Fruit fly (Drosophila melanogaster) whole organism, embryonic: ENCODE measurements around the gene Pi3K21B.

ENCODE experiments used
- Abd-B ChIP-seq: fragments of 200-800 bp; sonication (Bioruptor generic); optimal IDR thresholded peaks from 2 replicates; lab custom pipeline; 2018; ENCODE audit warnings: missing biosample characterization, mild to moderate bottlenecking, missing genetic modification characterization, moderate library complexity
- Bdp1 ChIP-seq: fragments of 200-800 bp; sonication (Bioruptor generic); optimal IDR thresholded peaks from 3 replicates; lab custom pipeline; 2016; ENCODE audit warnings: missing biosample characterization, missing genetic modification characterization
- CG1024 ChIP-seq: fragments of 200-800 bp; sonication (Bioruptor generic); IDR thresholded peaks from 2 replicates; pipeline ENCODE4 v1.3.6; 2022; ENCODE audit warnings: missing biosample characterization, missing genetic modification characterization
- CG10959 ChIP-seq: fragments of 200-800 bp; sonication (Bioruptor generic); IDR thresholded peaks from 2 replicates; pipeline ENCODE4 v1.3.6; 2022; ENCODE audit warnings: missing biosample characterization, missing genetic modification characterization
- CG13424 ChIP-seq: fragments of 200-800 bp; sonication (Bioruptor generic); optimal IDR thresholded peaks from 2 replicates; lab custom pipeline; 2019; ENCODE audit warnings: missing biosample characterization, mild to moderate bottlenecking, missing genetic modification characterization, moderate library complexity
- CG13894 ChIP-seq: fragments of 200-800 bp; sonication (Bioruptor generic); optimal IDR thresholded peaks from 3 replicates; lab custom pipeline; 2018; ENCODE audit warnings: missing biosample characterization, mild to moderate bottlenecking, missing genetic modification characterization, moderate library complexity
- CG14710 ChIP-seq: fragments of 200-800 bp; sonication (Bioruptor generic); optimal IDR thresholded peaks from 3 replicates; lab custom pipeline; 2019; ENCODE audit warnings: missing biosample characterization, mild to moderate bottlenecking, missing genetic modification characterization, moderate library complexity
- CG15601 ChIP-seq: fragments of 200-800 bp; sonication (Bioruptor generic); optimal IDR thresholded peaks from 3 replicates; lab custom pipeline; 2019; ENCODE audit warnings: missing biosample characterization, mild to moderate bottlenecking, missing genetic modification characterization, moderate library complexity
- CG17328 ChIP-seq: fragments of 200-800 bp; sonication (Bioruptor generic); IDR thresholded peaks from 2 replicates; pipeline ENCODE4 v1.3.6; 2022; ENCODE audit warnings: missing biosample characterization, missing genetic modification characterization
- CG18262 ChIP-seq: fragments of 200-800 bp; optimal IDR thresholded peaks from 3 replicates; lab custom pipeline; 2019; ENCODE audit warnings: missing biosample characterization, mild to moderate bottlenecking, missing genetic modification characterization, moderate library complexity
- CG18599 ChIP-seq: fragments of 200-800 bp; sonication (Bioruptor generic); optimal IDR thresholded peaks from 3 replicates; lab custom pipeline; 2017; ENCODE audit warnings: missing biosample characterization, missing genetic modification characterization, mild to moderate bottlenecking, moderate library complexity, missing genetic modification reagents
- CG2120 ChIP-seq: fragments of 200-800 bp; sonication (Bioruptor generic); optimal IDR thresholded peaks from 3 replicates; lab custom pipeline; 2016; ENCODE audit warnings: missing biosample characterization, missing genetic modification characterization
- CG30403 ChIP-seq: fragments of 200-800 bp; sonication (Bioruptor generic); optimal IDR thresholded peaks from 3 replicates; lab custom pipeline; 2016; ENCODE audit warnings: missing biosample characterization, missing genetic modification characterization
- CG30431 ChIP-seq: fragments of 200-800 bp; sonication (Bioruptor generic); optimal IDR thresholded peaks from 2 replicates; lab custom pipeline; 2017; ENCODE audit warnings: missing biosample characterization, missing genetic modification characterization
- CG31388 ChIP-seq: fragments of 200-800 bp; sonication (Bioruptor generic); optimal IDR thresholded peaks from 2 replicates; lab custom pipeline; 2016; ENCODE audit warnings: missing biosample characterization, missing genetic modification characterization
- CG34224 ChIP-seq: fragments of 200-800 bp; sonication (Bioruptor generic); IDR thresholded peaks from 3 replicates; pipeline ENCODE4 v1.3.6; 2022; ENCODE audit warnings: missing biosample characterization, missing genetic modification characterization; ENCODE audit not compliant: partially characterized antibody
- CG42726 ChIP-seq: fragments of 200-800 bp; sonication (Bioruptor generic); IDR thresholded peaks from 2 replicates; pipeline ENCODE4 v1.3.6; 2022; ENCODE audit warnings: missing biosample characterization, missing genetic modification characterization; ENCODE audit not compliant: partially characterized antibody
- CG4328 ChIP-seq: fragments of 200-800 bp; sonication (Bioruptor generic); optimal IDR thresholded peaks from 3 replicates; lab custom pipeline; 2017; ENCODE audit warnings: missing biosample characterization, missing genetic modification reagents, missing genetic modification characterization
- CG6791 ChIP-seq: fragments of 200-800 bp; sonication (Bioruptor generic); IDR thresholded peaks from 3 replicates; pipeline ENCODE4 v1.3.6; 2022; ENCODE audit warnings: missing biosample characterization, missing genetic modification characterization; ENCODE audit not compliant: partially characterized antibody
- CG7839 ChIP-seq: fragments of 200-800 bp; sonication (Bioruptor generic); optimal IDR thresholded peaks from 3 replicates; lab custom pipeline; 2018; ENCODE audit warnings: missing biosample characterization, mild to moderate bottlenecking, missing genetic modification characterization, moderate library complexity
- CG8359 ChIP-seq: fragments of 200-800 bp; sonication (Bioruptor generic); optimal IDR thresholded peaks from 2 replicates; lab custom pipeline; 2017; ENCODE audit warnings: missing biosample characterization, mild to moderate bottlenecking, missing genetic modification characterization, borderline replicate concordance
- Elba2 ChIP-seq: fragments of 200-800 bp; sonication (Bioruptor generic); optimal IDR thresholded peaks from 3 replicates; lab custom pipeline; 2016; ENCODE audit warnings: missing biosample characterization, missing genetic modification characterization
- Fer1 ChIP-seq: fragments of 200-800 bp; sonication (Bioruptor generic); optimal IDR thresholded peaks from 2 replicates; lab custom pipeline; 2017; ENCODE audit warnings: missing biosample characterization, mild to moderate bottlenecking, missing genetic modification characterization
- Hey ChIP-seq: fragments of 200-800 bp; sonication (Bioruptor generic); optimal IDR thresholded peaks from 3 replicates; lab custom pipeline; 2018; ENCODE audit warnings: missing biosample characterization, mild to moderate bottlenecking, missing genetic modification characterization
- HmgD ChIP-seq: fragments of 200-800 bp; sonication (Bioruptor generic); optimal IDR thresholded peaks from 3 replicates; lab custom pipeline; 2016; ENCODE audit warnings: missing biosample characterization, missing genetic modification characterization
- Hr39 ChIP-seq: fragments of >200 bp; optimal IDR thresholded peaks from 2 replicates; lab custom pipeline; 2017
- Jarid2 ChIP-seq: fragments of 200-800 bp; sonication (Bioruptor generic); optimal IDR thresholded peaks from 3 replicates; lab custom pipeline; 2017; ENCODE audit warnings: mild to moderate bottlenecking, missing biosample characterization, missing genetic modification reagents, missing genetic modification characterization
- Max ChIP-seq: fragments of 200-800 bp; sonication (Bioruptor generic); optimal IDR thresholded peaks from 2 replicates; lab custom pipeline; 2016; ENCODE audit warnings: missing biosample characterization, mild to moderate bottlenecking, missing genetic modification characterization
- Mes4 ChIP-seq: fragments of 200-800 bp; sonication (Bioruptor generic); optimal IDR thresholded peaks from 2 replicates; lab custom pipeline; 2016; ENCODE audit warnings: missing biosample characterization, missing genetic modification characterization
- Mrtf ChIP-seq: fragments of 200-800 bp; sonication (Bioruptor generic); IDR thresholded peaks from 3 replicates; pipeline ENCODE4 v1.3.6; 2022; ENCODE audit warnings: missing biosample characterization, missing genetic modification characterization
- Sox102F ChIP-seq: fragments of 200-800 bp; sonication (Bioruptor generic); optimal IDR thresholded peaks from 2 replicates; lab custom pipeline; 2018; ENCODE audit warnings: missing biosample characterization, mild to moderate bottlenecking, missing genetic modification characterization, moderate library complexity
- Vsx1 ChIP-seq: fragments of 200-800 bp; sonication (Bioruptor generic); optimal IDR thresholded peaks from 2 replicates; lab custom pipeline; 2017; ENCODE audit warnings: missing biosample characterization, mild to moderate bottlenecking, missing genetic modification characterization, missing genetic modification reagents
- caup ChIP-seq: fragments of 200-800 bp; sonication (Bioruptor generic); optimal IDR thresholded peaks from 3 replicates; lab custom pipeline; 2017; ENCODE audit warnings: missing biosample characterization, mild to moderate bottlenecking, missing genetic modification characterization, moderate library complexity; ENCODE audit not compliant: severe bottlenecking
- cg ChIP-seq: fragments of 200-800 bp; sonication (Bioruptor generic); optimal IDR thresholded peaks from 3 replicates; lab custom pipeline; 2019; ENCODE audit warnings: missing biosample characterization, mild to moderate bottlenecking, missing genetic modification characterization, moderate library complexity
- chinmo ChIP-seq: fragments of 200-800 bp; sonication (Bioruptor generic); IDR thresholded peaks from 4 replicates; pipeline ENCODE4 v1.3.6; 2022; ENCODE audit warnings: missing biosample characterization, missing genetic modification characterization; ENCODE audit not compliant: partially characterized antibody
- crp ChIP-seq, 2 experiments: fragments of 200-800 bp; sonication (Bioruptor generic); optimal IDR thresholded peaks; 2 replicates in 1 of 2; 3 replicates in 1 of 2; lab custom pipeline; 2017; ENCODE audit warnings: missing biosample characterization in 2 of 2, missing genetic modification characterization in 2 of 2, mild to moderate bottlenecking in 1 of 2, moderate library complexity in 1 of 2
- dmrt99B ChIP-seq: fragments of 200-800 bp; sonication (Bioruptor generic); optimal IDR thresholded peaks from 2 replicates; lab custom pipeline; 2018; ENCODE audit warnings: missing biosample characterization, mild to moderate bottlenecking, missing genetic modification characterization, moderate library complexity
- dpn ChIP-seq, 2 experiments: fragments of 200-800 bp; sonication (Bioruptor generic); optimal IDR thresholded peaks; 3 replicates each; lab custom pipeline; 2016; ENCODE audit warnings: missing biosample characterization in 2 of 2, missing genetic modification characterization in 2 of 2
- jing ChIP-seq: fragments of 200-800 bp; sonication (Bioruptor generic); optimal IDR thresholded peaks from 2 replicates; lab custom pipeline; 2018; ENCODE audit warnings: missing biosample characterization, mild to moderate bottlenecking, missing genetic modification characterization
- ken ChIP-seq: fragments of 200-800 bp; sonication (Bioruptor generic); IDR thresholded peaks from 3 replicates; pipeline ENCODE4 v1.3.6; 2022; ENCODE audit warnings: missing biosample characterization, missing genetic modification characterization
- knrl ChIP-seq: fragments of 200-800 bp; sonication (Bioruptor generic); IDR thresholded peaks from 3 replicates; pipeline ENCODE4 v1.3.6; 2022; ENCODE audit warnings: missing biosample characterization, missing genetic modification characterization; ENCODE audit not compliant: partially characterized antibody
- lilli ChIP-seq: fragments of 200-800 bp; sonication (Bioruptor generic); optimal IDR thresholded peaks from 3 replicates; lab custom pipeline; 2016; ENCODE audit warnings: missing biosample characterization, missing genetic modification characterization
- mam ChIP-seq: fragments of 200-800 bp; sonication (Bioruptor generic); optimal IDR thresholded peaks from 3 replicates; lab custom pipeline; 2016; ENCODE audit warnings: missing biosample characterization, missing genetic modification characterization
- org-1 ChIP-seq: fragments of 200-800 bp; sonication (Bioruptor generic); optimal IDR thresholded peaks from 2 replicates; lab custom pipeline; 2017; ENCODE audit warnings: missing biosample characterization, missing genetic modification characterization
- pfk ChIP-seq: fragments of 200-800 bp; sonication (Bioruptor generic); optimal IDR thresholded peaks from 2 replicates; lab custom pipeline; 2018; ENCODE audit warnings: missing biosample characterization, mild to moderate bottlenecking, missing genetic modification characterization, moderate library complexity
- sob ChIP-seq: fragments of 200-800 bp; sonication (Bioruptor generic); IDR thresholded peaks from 2 replicates; pipeline ENCODE4 v1.3.6; 2022; ENCODE audit warnings: missing biosample characterization, missing genetic modification characterization
- ttk ChIP-seq: fragments of 200-800 bp; sonication (Bioruptor generic); IDR thresholded peaks from 2 replicates; pipeline ENCODE4 v2.1.2; 2022; ENCODE audit warnings: missing biosample characterization, missing genetic modification characterization
- unc-4 ChIP-seq: fragments of 200-800 bp; sonication (Bioruptor generic); IDR thresholded peaks from 2 replicates; pipeline ENCODE4 v1.3.6; 2022; ENCODE audit warnings: missing biosample characterization, missing genetic modification characterization; ENCODE audit not compliant: partially characterized antibody
- zfh2 ChIP-seq: fragments of 200-800 bp; sonication (Bioruptor generic); optimal IDR thresholded peaks from 2 replicates; lab custom pipeline; 2016; ENCODE audit warnings: missing biosample characterization, missing genetic modification characterization

The Pi3K21B gene

DNA sequence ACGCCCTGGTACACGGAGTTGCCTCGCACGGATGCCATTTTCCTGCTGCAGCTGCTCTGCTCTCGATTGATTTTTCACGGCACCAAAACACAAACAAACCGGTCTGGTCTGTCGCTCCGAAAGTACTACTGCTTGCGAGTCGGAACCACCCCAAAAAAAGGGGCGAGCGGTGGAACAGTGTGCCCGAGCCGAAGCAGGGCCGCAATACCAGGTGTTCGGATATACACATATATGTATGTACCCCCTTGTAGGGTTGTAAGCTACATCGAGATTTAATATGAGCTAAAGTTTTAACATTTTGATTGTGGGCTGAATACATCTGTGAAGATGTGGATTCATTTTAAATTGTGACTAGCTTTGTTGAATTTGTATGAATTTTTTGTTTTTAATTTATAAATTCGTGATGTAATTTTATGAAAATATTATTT, 12.1 kb upstream of the Pi3K21B start (continued):
- TF ChIP-seq CG34224 (GFP tag; lab: Robert Waterston, UW) (peak; percentile 26; the same call in 1 of the 3 replicates), CG30431 (no peak), CG7839 (tag; lab: Kevin White, UChicago) (peak; percentile 53), lilli (GFP tag; lab: Kevin White, UChicago) (peak; percentile 70), sob (GFP tag; lab: Robert Waterston, UW) (peak; percentile 65; the same call in 1 of the 2 replicates), mam (GFP tag; lab: Kevin White, UChicago) (peak; percentile 42), org-1 (GFP tag; lab: Kevin White, UChicago) (no peak), ttk (GFP tag; lab: Robert Waterston, UW) (peak; percentile 79), CG10959 (GFP tag; lab: Robert Waterston, UW) (no peak), Mes4 (no peak), caup (GFP tag; lab: Kevin White, UChicago) (peak; percentile 71), dpn (GFP tag; optimal IDR thresholded peaks at IDR 0.05; lab: Kevin White, UChicago) (peak; percentile 24 to 32), CG18262 (peak; percentile 38), chinmo (GFP tag; lab: Robert Waterston, UW) (peak; percentile 5; the same call in 1 of the 4 replicates), pfk (GFP tag; lab: Kevin White, UChicago) (peak; percentile 4), Vsx1 (no peak), cg (GFP tag; lab: Kevin White, UChicago) (peak; percentile 0), unc-4 (GFP tag; lab: Robert Waterston, UW) (peak; percentile 43; the same call in 1 of the 2 replicates), Abd-B (GFP tag; lab: Kevin White, UChicago) (no peak), knrl (GFP tag; lab: Robert Waterston, UW) (peak; percentile 26; the same call in 1 of the 3 replicates), crp (GFP tag; optimal IDR thresholded peaks at IDR 0.05; lab: Kevin White, UChicago) (peak in 1 of 2 experiments; percentile 44), CG17328 (GFP tag; lab: Robert Waterston, UW) (0 out of 2 replicates have a peak, but pooled peaks have one; percentile 35), Fer1 (peak; percentile 69), CG2120 (GFP tag; lab: Kevin White, UChicago) (peak; percentile 71), CG31388 (GFP tag; lab: Kevin White, UChicago) (no peak), CG13894 (peak; percentile 84), Hey (tag; lab: Kevin White, UChicago) (no peak), CG18599 (peak; percentile 70), CG30403 (GFP tag; lab: Kevin White, UChicago) (peak; percentile 59), CG13424 (tag; lab: Kevin White, UChicago) (peak; percentile 63), zfh2 (GFP tag; lab: Kevin White, UChicago) (peak; percentile 47), HmgD (GFP tag; lab: Kevin White, UChicago) (no peak), CG6791 (peak; percentile 57; the same call in 1 of the 3 replicates), CG1024 (no peak), Elba2 (no peak), jing (no peak), CG8359 (GFP tag; lab: Kevin White, UChicago) (no peak), Mrtf (GFP tag; lab: Robert Waterston, UW) (no peak), Hr39 (no peak), CG15601 (peak; percentile 46), dmrt99B (peak; percentile 36), Max (GFP tag; lab: Kevin White, UChicago) (peak; percentile 0), CG4328 (peak; percentile 24), Sox102F (peak; percentile 46), CG14710 (peak; percentile 65), CG42726 (peak; percentile 74), Jarid2 (GFP tag; lab: Kevin White, UChicago) (peak; percentile 92), ken (0 out of 3 replicates have a peak, but pooled peaks have one; percentile 29), Bdp1 (GFP tag; lab: Kevin White, UChicago) (peak; percentile 38)
